Fruit fly (Drosophila melanogaster): ENCODE results near the gene CG9427.

Gene CG9427

DNA sequence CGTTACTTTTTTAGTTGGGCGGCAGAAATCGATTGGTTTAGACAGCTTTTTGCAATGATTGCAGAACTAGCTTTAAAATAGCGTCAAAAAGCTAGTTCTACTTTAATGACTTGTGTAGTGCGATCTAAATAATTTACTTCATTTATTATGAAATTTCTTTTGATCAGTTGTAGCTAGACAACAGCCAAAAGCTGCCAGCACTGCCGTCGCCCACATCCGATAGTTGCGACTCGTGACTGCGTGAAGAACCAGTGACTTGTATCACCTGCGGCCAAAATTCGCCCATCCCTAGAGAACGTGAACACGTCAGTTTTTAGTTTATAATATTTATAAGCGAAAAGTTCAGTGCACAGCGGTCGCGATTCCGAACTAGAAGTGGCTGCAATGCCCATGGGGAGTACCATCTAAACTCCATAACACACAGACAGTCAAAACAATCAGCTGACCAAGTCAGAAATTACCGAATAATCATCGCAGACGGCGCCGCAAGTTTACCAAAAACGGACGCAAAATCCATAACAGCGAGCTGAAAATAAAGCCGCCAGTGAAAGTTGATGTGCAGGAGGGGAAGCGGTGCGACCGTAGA lies 40.0 kb downstream of the CG9427 start, which contains the start of gene P58IPK (continued):
- TF ChIP-seq CG2120 (GFP tag; optimal IDR thresholded peaks at IDR 0.05) (peak; percentile 87), rib (GFP tag; IDR thresholded peaks at IDR 0.05) (peak; percentile 51), cad (GFP tag; optimal IDR thresholded peaks at IDR 0.05) (no peak), tx (GFP tag; optimal IDR thresholded peaks at IDR 0.05) (peak; percentile 71), MTF-1 (GFP tag; optimal IDR thresholded peaks at IDR 0.05; ENCODE audit: borderline replicate concordance) (peak; percentile 1), CG16863 (GFP tag; optimal IDR thresholded peaks at IDR 0.05) (peak; percentile 45), trh (GFP tag; optimal IDR thresholded peaks at IDR 0.05) (no peak), CG4707 (GFP tag; optimal IDR thresholded peaks at IDR 0.05) (no peak), HLH4C (GFP tag; IDR thresholded peaks at IDR 0.05; ENCODE audit: partially characterized antibody) (peak; percentile 89), nerfin-1 (tag; optimal IDR thresholded peaks at IDR 0.05) (peak; percentile 11), Lim3 (GFP tag; IDR thresholded peaks at IDR 0.05) (no peak), lbe (GFP tag; optimal IDR thresholded peaks at IDR 0.05) (peak; percentile 41), br (optimal IDR thresholded peaks at IDR 0.05) (no peak), CG13287 (GFP tag; IDR thresholded peaks at IDR 0.05; ENCODE audit: partially characterized antibody) (peak; percentile 97), CG17829 (tag; optimal IDR thresholded peaks at IDR 0.05) (peak; percentile 64), CG6683 (GFP tag; optimal IDR thresholded peaks at IDR 0.05) (no peak), wek (GFP tag; optimal IDR thresholded peaks at IDR 0.05) (no peak), CG2875 (GFP tag; optimal IDR thresholded peaks at IDR 0.05) (no peak), lov (optimal IDR thresholded peaks at IDR 0.05) (no peak), lov (GFP tag; IDR thresholded peaks at IDR 0.05) (0 out of 3 replicates have a peak, but pooled peaks have one; percentile 37), odd (GFP tag; optimal IDR thresholded peaks at IDR 0.05) (no peak), unc-4 (GFP tag; IDR thresholded peaks at IDR 0.05; ENCODE audit: partially characterized antibody) (peak; percentile 91), CG6791 (GFP tag; IDR thresholded peaks at IDR 0.05; ENCODE audit: partially characterized antibody) (peak; percentile 96), salm (tag; optimal IDR thresholded peaks at IDR 0.05) (no peak), Hr51 (GFP tag; optimal IDR thresholded peaks at IDR 0.05) (peak in 1 of 2 experiments; percentile 78), CG4730 (GFP tag; IDR thresholded peaks at IDR 0.05) (peak; percentile 20; the same call in 1 of the 2 replicates), CG15011 (GFP tag; optimal IDR thresholded peaks at IDR 0.05) (no peak), scrt (GFP tag; optimal IDR thresholded peaks at IDR 0.05) (peak; percentile 9), CG5953 (GFP tag; IDR thresholded peaks at IDR 0.05) (no peak), ERR (GFP tag; optimal IDR thresholded peaks at IDR 0.05) (peak; percentile 61), Rx (GFP tag; IDR thresholded peaks at IDR 0.05) (peak; percentile 64; the same call in 1 of the 2 replicates), p53 (GFP tag; optimal IDR thresholded peaks at IDR 0.05) (peak; percentile 60), ham (GFP tag; IDR thresholded peaks at IDR 0.05) (no peak), corto (GFP tag; optimal IDR thresholded peaks at IDR 0.05) (no peak), dan (GFP tag; IDR thresholded peaks at IDR 0.05) (no peak), CG9797 (GFP tag; optimal IDR thresholded peaks at IDR 0.05) (peak; percentile 49), CG10366 (GFP tag; IDR thresholded peaks at IDR 0.05) (peak; percentile 56), Sox102F (GFP tag; optimal IDR thresholded peaks at IDR 0.05) (no peak), nerfin-2 (GFP tag; IDR thresholded peaks at IDR 0.05; ENCODE audit: partially characterized antibody) (peak; percentile 74), CG8944 (GFP tag; optimal IDR thresholded peaks at IDR 0.05) (peak; percentile 65), CG12942 (GFP tag; optimal IDR thresholded peaks at IDR 0.05) (peak; percentile 47), CG1602 (GFP tag; optimal IDR thresholded peaks at IDR 0.05) (peak; percentile 44), Stat92E (GFP tag; optimal IDR thresholded peaks at IDR 0.05) (no peak), CG31441 (GFP tag; IDR thresholded peaks at IDR 0.05) (peak; percentile 94), slbo (GFP tag; IDR thresholded peaks at IDR 0.05) (peak; percentile 91), tap (tag; optimal IDR thresholded peaks at IDR 0.05) (no peak), dmrt99B (tag; optimal IDR thresholded peaks at IDR 0.05) (no peak), CG7839 (tag; optimal IDR thresholded peaks at IDR 0.05) (peak; percentile 50), HLHmδ (GFP tag; optimal IDR thresholded peaks at IDR 0.05) (no peak), chif (GFP tag; optimal IDR thresholded peaks at IDR 0.05) (peak; percentile 42 to 57)

Data from whole organism, embryonic.